Worm (Caenorhabditis elegans): Measurements from ENCODE around the gene Y66D12A.11.

The Y66D12A.11 gene

ce11 chrIII:11534624-11535079 is 28.6 kb upstream of the Y66D12A.11 start, which contains the start of gene nrps-1:
TSS of gene nrps-1 (plus strand) at chrIII:11534674.
- TF ChIP-seq egl-13 (tag; optimal IDR thresholded peaks at IDR 0.05) (no peak), pax-3 (tag; optimal IDR thresholded peaks at IDR 0.05) (no peak), dpl-1 (GFP tag; optimal IDR thresholded peaks at IDR 0.05) (no peak), ztf-4 (tag; optimal IDR thresholded peaks at IDR 0.05) (no peak), zip-4 (GFP tag; optimal IDR thresholded peaks at IDR 0.05) (no peak), hlh-4 (tag; optimal IDR thresholded peaks at IDR 0.05) (no peak)

- TF ChIP-seq ztf-11 (tag; optimal IDR thresholded peaks at IDR 0.05): no peak
- no peak for TF ChIP-seq ztf-4 (tag; optimal IDR thresholded peaks at IDR 0.05)
- no peak for TF ChIP-seq unc-98 (GFP tag; IDR thresholded peaks at IDR 0.05)
- TF ChIP-seq lin-13 (GFP tag; optimal IDR thresholded peaks at IDR 0.05): no peak
- no peak for TF ChIP-seq fkh-8 (tag; optimal IDR thresholded peaks at IDR 0.05)
- no peak for TF ChIP-seq fkh-10 (GFP tag; optimal IDR thresholded peaks at IDR 0.05)
- no peak for TF ChIP-seq tbx-2 (tag; optimal IDR thresholded peaks at IDR 0.05)
- no peak for TF ChIP-seq elt-2 (tag; optimal IDR thresholded peaks at IDR 0.05)
- no peak for TF ChIP-seq elt-3 (tag; optimal IDR thresholded peaks at IDR 0.05)
Observed at ce11 chrIII:11535453-11535852, 27.8 kb upstream of the Y66D12A.11 start.

- no peak for TF ChIP-seq elt-3 (tag; optimal IDR thresholded peaks at IDR 0.05)
- TF ChIP-seq nhr-47 (tag; optimal IDR thresholded peaks at IDR 0.05): no peak
- TF ChIP-seq unc-30 (tag; optimal IDR thresholded peaks at IDR 0.05): no peak
- TF ChIP-seq sox-4 (tag; optimal IDR thresholded peaks at IDR 0.05): no peak
- no peak for TF ChIP-seq unc-62 (GFP tag; optimal IDR thresholded peaks at IDR 0.05)
- no peak for TF ChIP-seq nhr-84 (tag; optimal IDR thresholded peaks at IDR 0.05)
- TF ChIP-seq irx-1 (tag; optimal IDR thresholded peaks at IDR 0.05): no peak
- TF ChIP-seq ceh-63 (GFP tag; optimal IDR thresholded peaks at IDR 0.05): no peak
- no peak for TF ChIP-seq nhr-76 (tag; optimal IDR thresholded peaks at IDR 0.05)
- no peak for TF ChIP-seq nhr-71 (tag; optimal IDR thresholded peaks at IDR 0.05)
- TF ChIP-seq mdl-1 (tag; optimal IDR thresholded peaks at IDR 0.05): no peak
Observed at ce11 chrIII:11544947-11545346, 18.3 kb upstream of the Y66D12A.11 start.

ce11 chrIII:11548070-11548469 is 15.2 kb upstream of the Y66D12A.11 start, which contains the start of gene Y66D12A.13:
TSS of gene Y66D12A.13 (plus strand) at chrIII:11548370.
- no peak for TF ChIP-seq efl-1 (optimal IDR thresholded peaks at IDR 0.05)
- peak in 1 of 2 experiments; percentile 71 for TF ChIP-seq efl-1 (GFP tag; optimal IDR thresholded peaks at IDR 0.05 in 1 of 2)
- no peak for TF ChIP-seq fkh-4 (tag; optimal IDR thresholded peaks at IDR 0.05; ENCODE audit: borderline replicate concordance)
- TF ChIP-seq ceh-8 (GFP tag; optimal IDR thresholded peaks at IDR 0.05): no peak
- no peak for TF ChIP-seq unc-62 (GFP tag; optimal IDR thresholded peaks at IDR 0.05)
- no peak for TF ChIP-seq nhr-19 (GFP tag; conservative IDR thresholded peaks at IDR 0.05)

ce11 chrIII:11554701-11555111 is 8.6 kb upstream of the Y66D12A.11 start:
- TF ChIP-seq unc-130 (tag; optimal IDR thresholded peaks at IDR 0.05) (no peak), ceh-90 (tag; optimal IDR thresholded peaks at IDR 0.05) (no peak), rnt-1 (tag; optimal IDR thresholded peaks at IDR 0.05) (no peak), C16A3.4 (tag; optimal IDR thresholded peaks at IDR 0.05) (no peak), ceh-88 (GFP tag; IDR thresholded peaks at IDR 0.05) (no peak), nhr-85 (tag) (peak; percentile 83), ztf-11 (tag; optimal IDR thresholded peaks at IDR 0.05) (no peak), fos-1 (tag; optimal IDR thresholded peaks at IDR 0.05) (no peak), mab-9 (GFP tag; IDR thresholded peaks at IDR 0.05) (no peak), pax-3 (tag; optimal IDR thresholded peaks at IDR 0.05) (no peak), xbp-1 (tag; optimal IDR thresholded peaks at IDR 0.05) (no peak), fkh-10 (GFP tag; optimal IDR thresholded peaks at IDR 0.05) (no peak), irx-1 (tag; optimal IDR thresholded peaks at IDR 0.05) (no peak), hlh-17 (GFP tag; optimal IDR thresholded peaks at IDR 0.05; ENCODE audit: borderline replicate concordance) (no peak), nhr-19 (GFP tag; conservative IDR thresholded peaks at IDR 0.05) (peak; percentile 21; the same call in 1 of the 2 replicates), nhr-237 (tag; optimal IDR thresholded peaks at IDR 0.05) (no peak), lin-14 (GFP tag; optimal IDR thresholded peaks at IDR 0.05) (peak; percentile 68), lin-39 (tag; optimal IDR thresholded peaks at IDR 0.05) (no peak), egl-13 (tag; optimal IDR thresholded peaks at IDR 0.05) (no peak), ets-5 (GFP tag; IDR thresholded peaks at IDR 0.05) (no peak), egl-27 (tag; optimal IDR thresholded peaks at IDR 0.05) (no peak), efl-3 (GFP tag; optimal IDR thresholded peaks at IDR 0.05) (no peak), lin-13 (GFP tag; optimal IDR thresholded peaks at IDR 0.05) (peak; percentile 7)

All from whole organism, L1 larva.